Worm (Caenorhabditis elegans): Measurements from ENCODE around the gene clec-70.

Gene clec-70

ce11 chrIV:3965013-3965412, 32.5 kb downstream of the clec-70 start, which contains the start of gene clec-76:
TSS of gene clec-76 (plus strand) at chrIV:3965246.
- TF ChIP-seq flt-1 (GFP tag; IDR thresholded peaks at IDR 0.05) (no peak), hnd-1 (tag; optimal IDR thresholded peaks at IDR 0.05) (no peak), tbx-37 (GFP tag; conservative IDR thresholded peaks at IDR 0.05) (no peak), tbx-11 (GFP tag; IDR thresholded peaks at IDR 0.05) (no peak), B0310.2 (tag; optimal IDR thresholded peaks at IDR 0.05) (no peak), ceh-13 (GFP tag; optimal IDR thresholded peaks at IDR 0.05) (no peak), tra-4 (tag; optimal IDR thresholded peaks at IDR 0.05) (no peak), F13C5.2 (tag; optimal IDR thresholded peaks at IDR 0.05) (no peak), aly-1 (tag; optimal IDR thresholded peaks at IDR 0.05) (no peak), hmbx-1 (tag; optimal IDR thresholded peaks at IDR 0.05) (no peak)

- TF ChIP-seq F13C5.2 (tag; optimal IDR thresholded peaks at IDR 0.05) (no peak), hnd-1 (tag; optimal IDR thresholded peaks at IDR 0.05) (no peak), ceh-36 (tag; optimal IDR thresholded peaks at IDR 0.05) (no peak), hmbx-1 (tag; optimal IDR thresholded peaks at IDR 0.05) (no peak), tbx-37 (GFP tag; conservative IDR thresholded peaks at IDR 0.05) (no peak), aly-1 (tag; optimal IDR thresholded peaks at IDR 0.05) (no peak), pes-1 (GFP tag; IDR thresholded peaks at IDR 0.05) (no peak), hmg-4 (GFP tag; optimal IDR thresholded peaks at IDR 0.05) (no peak), sea-1 (GFP tag; conservative IDR thresholded peaks at IDR 0.05) (no peak), tra-4 (tag; optimal IDR thresholded peaks at IDR 0.05) (no peak), flt-1 (GFP tag; IDR thresholded peaks at IDR 0.05) (no peak), B0310.2 (tag; optimal IDR thresholded peaks at IDR 0.05) (no peak), tbx-11 (GFP tag; IDR thresholded peaks at IDR 0.05) (no peak), ama-1 (optimal IDR thresholded peaks at IDR 0.05) (no peak), scrt-1 (GFP tag; IDR thresholded peaks at IDR 0.05) (no peak), ets-7 (tag; optimal IDR thresholded peaks at IDR 0.05) (no peak), ceh-13 (GFP tag; optimal IDR thresholded peaks at IDR 0.05) (no peak)
These were observed 40.5 kb downstream of the clec-70 start, which contains the start of gene clec-79 for ce11 chrIV:3973049-3973448. TSS of gene clec-79 (plus strand) at chrIV:3973349.

ce11 chrIV:3977965-3978523, 45.5 kb downstream of the clec-70 start, which contains the start of gene srh-220:
TSS of gene srh-220 (minus strand) at chrIV:3978015.
- TF ChIP-seq tbx-11 (GFP tag; IDR thresholded peaks at IDR 0.05) (no peak), flt-1 (GFP tag; IDR thresholded peaks at IDR 0.05) (no peak), tbx-37 (GFP tag; conservative IDR thresholded peaks at IDR 0.05) (no peak), aly-1 (tag; optimal IDR thresholded peaks at IDR 0.05) (no peak), ceh-13 (GFP tag; optimal IDR thresholded peaks at IDR 0.05) (no peak), ets-7 (tag; optimal IDR thresholded peaks at IDR 0.05) (no peak), ama-1 (optimal IDR thresholded peaks at IDR 0.05) (no peak), tra-4 (tag; optimal IDR thresholded peaks at IDR 0.05) (no peak), hmbx-1 (tag; optimal IDR thresholded peaks at IDR 0.05) (no peak), B0310.2 (tag; optimal IDR thresholded peaks at IDR 0.05) (no peak), hmg-4 (GFP tag; optimal IDR thresholded peaks at IDR 0.05) (no peak), F13C5.2 (tag; optimal IDR thresholded peaks at IDR 0.05) (no peak), ceh-36 (tag; optimal IDR thresholded peaks at IDR 0.05) (no peak), pes-1 (GFP tag; IDR thresholded peaks at IDR 0.05) (no peak), sea-1 (GFP tag; conservative IDR thresholded peaks at IDR 0.05) (no peak), scrt-1 (GFP tag; IDR thresholded peaks at IDR 0.05) (no peak), hnd-1 (tag; optimal IDR thresholded peaks at IDR 0.05) (no peak)

ce11 chrIV:3979525-3979924, 47.0 kb downstream of the clec-70 start, which contains the start of gene srh-222:
TSS of gene srh-222 (plus strand) at chrIV:3979825.
- TF ChIP-seq scrt-1 (GFP tag; IDR thresholded peaks at IDR 0.05) (no peak), F13C5.2 (tag; optimal IDR thresholded peaks at IDR 0.05) (no peak), flt-1 (GFP tag; IDR thresholded peaks at IDR 0.05) (no peak), ama-1 (optimal IDR thresholded peaks at IDR 0.05) (no peak), sea-1 (GFP tag; conservative IDR thresholded peaks at IDR 0.05) (no peak), tbx-37 (GFP tag; conservative IDR thresholded peaks at IDR 0.05) (no peak), ceh-36 (tag; optimal IDR thresholded peaks at IDR 0.05) (no peak), pes-1 (GFP tag; IDR thresholded peaks at IDR 0.05) (no peak), ets-7 (tag; optimal IDR thresholded peaks at IDR 0.05) (no peak), B0310.2 (tag; optimal IDR thresholded peaks at IDR 0.05) (no peak), tbx-11 (GFP tag; IDR thresholded peaks at IDR 0.05) (no peak), tra-4 (tag; optimal IDR thresholded peaks at IDR 0.05) (no peak), ceh-13 (GFP tag; optimal IDR thresholded peaks at IDR 0.05) (no peak), hmg-4 (GFP tag; optimal IDR thresholded peaks at IDR 0.05) (no peak), hmbx-1 (tag; optimal IDR thresholded peaks at IDR 0.05) (no peak), aly-1 (tag; optimal IDR thresholded peaks at IDR 0.05) (no peak), hnd-1 (tag; optimal IDR thresholded peaks at IDR 0.05) (no peak)

ce11 chrIV:3981601-3982000, 49.1 kb downstream of the clec-70 start, which contains the start of gene srh-223:
TSS of gene srh-223 (plus strand) at chrIV:3981901.
- TF ChIP-seq B0310.2 (tag; optimal IDR thresholded peaks at IDR 0.05) (no peak), flt-1 (GFP tag; IDR thresholded peaks at IDR 0.05) (no peak), tbx-11 (GFP tag; IDR thresholded peaks at IDR 0.05) (no peak), scrt-1 (GFP tag; IDR thresholded peaks at IDR 0.05) (no peak), F13C5.2 (tag; optimal IDR thresholded peaks at IDR 0.05) (no peak), ceh-13 (GFP tag; optimal IDR thresholded peaks at IDR 0.05) (no peak), hnd-1 (tag; optimal IDR thresholded peaks at IDR 0.05) (no peak), tbx-37 (GFP tag; conservative IDR thresholded peaks at IDR 0.05) (no peak), ets-7 (tag; optimal IDR thresholded peaks at IDR 0.05) (no peak), tra-4 (tag; optimal IDR thresholded peaks at IDR 0.05) (no peak), sea-1 (GFP tag; conservative IDR thresholded peaks at IDR 0.05) (no peak)
